Worm (Caenorhabditis elegans) whole organism, late embryonic: ENCODE data around the gene C25H3.16.

Experiments
- C08G9.2 ChIP-seq: sonication (generic microtip); optimal IDR thresholded peaks from 2 replicates; lab custom pipeline; 2016; ENCODE audit warnings: mild to moderate bottlenecking, missing genetic modification characterization, moderate library complexity, missing compliant biosample characterization
- C38D4.7 ChIP-seq: fragments of 200-800 bp; sonication (Bioruptor generic); optimal IDR thresholded peaks from 2 replicates; lab custom pipeline; 2018; ENCODE audit warnings: mild to moderate bottlenecking, missing genetic modification characterization, moderate library complexity, missing compliant biosample characterization
- F13H6.1 ChIP-seq: sonication (generic microtip); optimal IDR thresholded peaks from 2 replicates; lab custom pipeline; 2016; ENCODE audit warnings: missing genetic modification characterization, missing compliant biosample characterization
- K02D7.2 ChIP-seq: sonication (generic microtip); optimal IDR thresholded peaks from 2 replicates; lab custom pipeline; 2017; ENCODE audit warnings: mild to moderate bottlenecking, missing genetic modification characterization, missing compliant biosample characterization
- K09A11.1 ChIP-seq: sonication (generic microtip); optimal IDR thresholded peaks from 2 replicates; lab custom pipeline; 2017; ENCODE audit warnings: antibody characterized with exemption, mild to moderate bottlenecking, missing genetic modification characterization, missing compliant biosample characterization; ENCODE audit not compliant: insufficient read depth
- ahr-1 ChIP-seq: sonication (generic microtip); optimal IDR thresholded peaks from 2 replicates; lab custom pipeline; 2016; ENCODE audit warnings: missing genetic modification characterization, missing compliant biosample characterization
- ceh-14 ChIP-seq: sonication (generic microtip); optimal IDR thresholded peaks from 2 replicates; lab custom pipeline; 2016; ENCODE audit warnings: missing genotype, missing genetic modification characterization, missing compliant biosample characterization
- ceh-2 ChIP-seq: sonication (generic microtip); optimal IDR thresholded peaks from 2 replicates; lab custom pipeline; 2016; ENCODE audit warnings: missing genotype, missing genetic modification characterization, missing compliant biosample characterization
- ceh-22 ChIP-seq: sonication (generic microtip); optimal IDR thresholded peaks from 2 replicates; lab custom pipeline; 2017; ENCODE audit warnings: missing biosample characterization, missing genetic modification characterization
- ceh-31 ChIP-seq: sonication (generic microtip); optimal IDR thresholded peaks from 2 replicates; lab custom pipeline; 2016; ENCODE audit warnings: missing genetic modification characterization, missing compliant biosample characterization
- ceh-45 ChIP-seq: fragments of 200-800 bp; sonication (Bioruptor generic); IDR thresholded peaks from 2 replicates; pipeline ENCODE4 v1.3.6; 2022; ENCODE audit warnings: missing genetic modification reagents, missing genetic modification characterization, missing compliant biosample characterization
- ceh-48 ChIP-seq: sonication (generic microtip); optimal IDR thresholded peaks from 2 replicates; lab custom pipeline; 2016; ENCODE audit warnings: missing genetic modification characterization, inconsistent platforms, missing compliant biosample characterization
- che-1 ChIP-seq: sonication (generic microtip); optimal IDR thresholded peaks from 2 replicates; lab custom pipeline; 2016; ENCODE audit warnings: mild to moderate bottlenecking, missing genetic modification characterization, missing compliant biosample characterization
- dmd-4 ChIP-seq: sonication (generic microtip); optimal IDR thresholded peaks from 2 replicates; lab custom pipeline; 2016; ENCODE audit warnings: borderline replicate concordance, missing genetic modification characterization, missing compliant biosample characterization
- elt-2 ChIP-seq: sonication (generic microtip); optimal IDR thresholded peaks from 2 replicates; lab custom pipeline; 2016; ENCODE audit warnings: missing genetic modification reagents, missing genetic modification characterization, missing compliant biosample characterization
- elt-4 ChIP-seq: sonication (generic microtip); optimal IDR thresholded peaks from 2 replicates; lab custom pipeline; 2016; ENCODE audit warnings: missing genetic modification characterization, missing compliant biosample characterization
- ets-4 ChIP-seq: sonication (generic microtip); optimal IDR thresholded peaks from 2 replicates; lab custom pipeline; 2016; ENCODE audit warnings: missing genetic modification characterization, missing compliant biosample characterization
- eyg-1 ChIP-seq: sonication (generic microtip); optimal IDR thresholded peaks from 2 replicates; lab custom pipeline; 2016; ENCODE audit warnings: missing genotype, missing genetic modification characterization, missing compliant biosample characterization
- nfya-1 ChIP-seq: sonication (generic microtip); optimal IDR thresholded peaks from 2 replicates; lab custom pipeline; 2017; ENCODE audit warnings: missing genetic modification characterization, mild to moderate bottlenecking, missing compliant biosample characterization, antibody characterized with exemption, moderate library complexity
- nhr-232 ChIP-seq: sonication (generic microtip); optimal IDR thresholded peaks from 2 replicates; lab custom pipeline; 2016; ENCODE audit warnings: missing genetic modification characterization, missing compliant biosample characterization
- odd-2 ChIP-seq: sonication (generic microtip); optimal IDR thresholded peaks from 2 replicates; lab custom pipeline; 2017; ENCODE audit warnings: antibody characterized with exemption, mild to moderate bottlenecking, missing genetic modification characterization, missing compliant biosample characterization
- pax-1 ChIP-seq: fragments of 150-350 bp; optimal IDR thresholded peaks from 2 replicates; lab custom pipeline; 2014; ENCODE audit warnings: missing biosample characterization, missing genetic modification characterization
- pha-2 ChIP-seq: sonication (generic microtip); optimal IDR thresholded peaks from 2 replicates; lab custom pipeline; 2017; ENCODE audit warnings: mild to moderate bottlenecking, missing genetic modification characterization, missing compliant biosample characterization
- pha-4 ChIP-seq: fragments of 150-350 bp; optimal IDR thresholded peaks from 2 replicates; lab custom pipeline; 2018; ENCODE audit warnings: missing biosample characterization, missing genetic modification reagents, missing genetic modification characterization
- ref-2 ChIP-seq: sonication (generic microtip); optimal IDR thresholded peaks from 2 replicates; lab custom pipeline; 2016; ENCODE audit warnings: missing genetic modification characterization, missing compliant biosample characterization
- rnt-1 ChIP-seq: sonication (generic microtip); optimal IDR thresholded peaks from 2 replicates; lab custom pipeline; 2016; ENCODE audit warnings: missing genetic modification characterization, missing compliant biosample characterization
- sdc-2 ChIP-seq: sonication (generic microtip); optimal IDR thresholded peaks from 2 replicates; lab custom pipeline; 2016; ENCODE audit warnings: missing genotype, missing genetic modification characterization, missing compliant biosample characterization
- sox-2 ChIP-seq: fragments of 200-800 bp; sonication (Bioruptor generic); IDR thresholded peaks from 2 replicates; pipeline ENCODE4 v1.3.6; 2022; ENCODE audit warnings: missing genetic modification reagents, missing genetic modification characterization, missing compliant biosample characterization
- sox-4 ChIP-seq: sonication (generic microtip); optimal IDR thresholded peaks from 2 replicates; lab custom pipeline; 2017; ENCODE audit warnings: mild to moderate bottlenecking, missing genetic modification characterization, inconsistent platforms, missing compliant biosample characterization
- tbx-2 ChIP-seq: sonication (generic microtip); optimal IDR thresholded peaks from 2 replicates; lab custom pipeline; 2016; ENCODE audit warnings: missing genetic modification characterization, missing compliant biosample characterization
- tbx-7 ChIP-seq: sonication (generic microtip); optimal IDR thresholded peaks from 2 replicates; lab custom pipeline; 2016; ENCODE audit warnings: missing genotype, missing genetic modification characterization, missing compliant biosample characterization
- ttx-3 ChIP-seq: sonication (generic microtip); optimal IDR thresholded peaks from 2 replicates; lab custom pipeline; 2016; ENCODE audit warnings: missing genetic modification reagents, missing genetic modification characterization, missing compliant biosample characterization
- unc-3 ChIP-seq, 2 experiments: fragments of 200-800 bp in 1 of 2; sonication (Bioruptor generic) in 1 of 2; sonication (generic microtip) in 1 of 2; conservative IDR thresholded peaks in 1 of 2; optimal IDR thresholded peaks in 1 of 2; 2 replicates each; pipeline versions ENCODE4 v1.3.6 to Lab custom; 2016 to 2022; ENCODE audit warnings: missing compliant biosample characterization in 2 of 2, missing genetic modification characterization in 2 of 2, missing genetic modification reagents in 1 of 2
- unc-55 ChIP-seq: sonication (generic microtip); optimal IDR thresholded peaks from 2 replicates; lab custom pipeline; 2017; ENCODE audit warnings: missing biosample characterization, missing genetic modification reagents, missing genetic modification characterization
- zip-5 ChIP-seq: sonication (generic microtip); optimal IDR thresholded peaks from 2 replicates; lab custom pipeline; 2016; ENCODE audit warnings: missing genetic modification characterization, missing compliant biosample characterization
- ztf-16 ChIP-seq: sonication (generic microtip); optimal IDR thresholded peaks from 2 replicates; lab custom pipeline; 2017; ENCODE audit warnings: missing genetic modification characterization, missing compliant biosample characterization

The C25H3.16 gene

DNA sequence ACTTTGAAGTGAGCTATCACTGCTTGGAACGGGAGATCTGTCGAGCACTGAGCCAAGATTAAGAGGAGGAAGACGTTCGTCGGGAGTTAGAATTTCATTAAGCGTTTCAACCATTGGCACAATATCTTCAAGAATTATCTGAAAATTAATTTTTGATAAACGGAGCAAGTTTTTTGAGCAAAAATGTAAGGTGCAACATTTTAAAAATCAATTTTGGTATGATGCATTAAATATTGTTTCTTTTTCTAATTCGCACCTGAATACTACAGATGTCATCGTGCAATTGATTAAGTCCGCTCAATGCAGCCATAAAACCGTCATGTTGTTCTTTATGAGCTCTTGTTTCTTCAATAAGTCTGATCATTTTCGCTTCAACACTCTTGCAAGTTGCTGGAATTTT lies 17.8 kb upstream of the C25H3.16 start, which contains the start of gene ddl-1:
ddl-1 (minus strand) TSS at position 101 of the 400 bp plus-strand sequence.
- TF ChIP-seq nhr-232 (tag; lab: Kevin White, UChicago) (no peak), ceh-14 (no peak), dmd-4 (tag; lab: Kevin White, UChicago) (no peak), K09A11.1 (tag; lab: Kevin White, UChicago) (no peak), unc-3 (GFP tag; conservative IDR thresholded peaks at IDR 0.05; lab: Robert Waterston, UW) (no peak), unc-3 (tag; optimal IDR thresholded peaks at IDR 0.05; lab: Kevin White, UChicago) (no peak), pha-4 (tag; lab: Kevin White, UChicago) (no peak), ztf-16 (tag; lab: Kevin White, UChicago) (no peak), sdc-2 (tag; lab: Kevin White, UChicago) (no peak), ceh-48 (tag; lab: Kevin White, UChicago) (no peak), K02D7.2 (tag; lab: Kevin White, UChicago) (no peak), pha-2 (tag; lab: Kevin White, UChicago) (no peak), ets-4 (tag; lab: Kevin White, UChicago) (no peak), ceh-2 (tag; lab: Kevin White, UChicago) (no peak), sox-4 (tag; lab: Kevin White, UChicago) (no peak), C38D4.7 (GFP tag; lab: Kevin White, UChicago) (no peak), rnt-1 (tag; lab: Kevin White, UChicago) (no peak), ttx-3 (tag; lab: Kevin White, UChicago) (no peak), elt-2 (tag; lab: Kevin White, UChicago) (no peak), eyg-1 (tag; lab: Kevin White, UChicago) (no peak)

DNA sequence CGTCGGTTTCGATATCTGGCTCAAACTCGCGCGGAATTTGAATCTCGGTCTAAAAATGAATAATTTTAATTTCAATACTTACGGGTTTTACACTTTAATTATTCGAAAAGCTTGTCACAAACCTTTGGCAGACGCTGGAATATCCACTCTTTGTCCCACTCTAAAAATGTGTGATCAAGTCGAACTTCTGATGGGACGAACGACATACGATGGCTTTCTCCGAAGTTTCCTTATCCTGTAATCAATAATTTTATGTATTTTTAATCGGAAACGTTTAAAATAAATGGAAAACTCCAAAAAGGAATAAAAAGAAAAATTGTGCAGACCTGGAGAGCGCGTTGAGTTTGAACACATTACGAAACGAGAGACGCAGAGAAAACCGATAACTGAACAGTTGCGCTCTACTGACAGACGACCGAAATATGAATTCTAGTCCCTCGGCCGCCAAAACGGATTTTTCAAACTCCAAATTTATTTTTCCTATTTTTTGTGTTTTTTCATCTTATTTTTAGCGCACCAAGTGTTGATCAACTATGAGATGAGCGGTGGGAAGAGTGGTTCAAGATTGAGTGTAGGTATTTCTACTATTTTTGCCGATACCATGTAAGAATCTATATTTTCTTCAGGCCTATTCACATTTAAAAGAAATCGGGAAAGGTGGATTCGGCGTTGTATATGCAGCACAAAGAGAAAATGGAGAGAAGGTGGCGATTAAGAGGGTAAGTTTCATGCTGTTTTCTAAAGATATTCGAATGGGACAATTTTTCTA lies 16.7 kb upstream of the C25H3.16 start, which contains the start of the genes sam-4, F59E12.17 and zyg-1:
sam-4 (minus strand) TSS at position 51 of the 769 bp plus-strand sequence.
F59E12.17 (minus strand) TSS at position 235 of the 769 bp plus-strand sequence.
zyg-1 (plus strand) TSS at position 513 of the 769 bp plus-strand sequence.
- TF ChIP-seq zip-5 (peak; percentile 20), ceh-2 (tag; lab: Kevin White, UChicago) (peak; percentile 78), unc-3 (GFP tag; conservative IDR thresholded peaks at IDR 0.05; lab: Robert Waterston, UW) (no peak), unc-3 (tag; optimal IDR thresholded peaks at IDR 0.05; lab: Kevin White, UChicago) (no peak), sox-2 (GFP tag; lab: Robert Waterston, UW) (no peak), ets-4 (tag; lab: Kevin White, UChicago) (peak; percentile 83), K09A11.1 (tag; lab: Kevin White, UChicago) (no peak), ceh-14 (peak; percentile 29), che-1 (tag; lab: Kevin White, UChicago) (no peak), tbx-7 (peak; percentile 11), rnt-1 (tag; lab: Kevin White, UChicago) (peak; percentile 72), ceh-31 (tag; lab: Kevin White, UChicago) (peak; percentile 90), tbx-2 (tag; lab: Kevin White, UChicago) (peak; percentile 70), ahr-1 (no peak), F13H6.1 (tag; lab: Kevin White, UChicago) (peak; percentile 20), elt-4 (tag; lab: Kevin White, UChicago) (no peak), ref-2 (tag; lab: Kevin White, UChicago) (peak; percentile 38), ceh-48 (tag; lab: Kevin White, UChicago) (peak; percentile 28), nfya-1 (tag; lab: Kevin White, UChicago) (peak; percentile 54), C08G9.2 (tag; lab: Kevin White, UChicago) (peak; percentile 66), ceh-22 (no peak), ceh-45 (GFP tag; lab: Robert Waterston, UW) (no peak), pax-1 (tag; lab: Kevin White, UChicago) (no peak), odd-2 (tag; lab: Kevin White, UChicago) (no peak)

DNA sequence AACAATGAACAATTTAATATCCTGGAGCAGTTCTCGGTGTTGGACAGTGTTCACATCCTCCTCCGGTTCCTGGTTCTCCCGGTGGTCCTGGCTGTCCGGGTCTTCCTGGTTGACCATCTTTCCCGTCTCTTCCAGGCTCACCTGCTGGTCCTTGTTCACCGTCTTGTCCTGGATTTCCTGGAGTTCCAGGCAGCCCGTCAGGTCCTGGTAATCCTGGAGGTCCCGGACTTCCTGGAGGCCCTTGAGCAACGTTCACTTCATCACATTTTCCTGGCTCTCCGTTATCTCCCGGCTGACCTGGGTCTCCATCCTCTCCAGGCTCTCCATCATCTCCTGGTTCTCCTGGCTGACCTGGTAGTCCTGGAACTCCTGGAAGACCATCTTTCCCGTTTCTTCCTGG lies 14.7 kb upstream of the C25H3.16 start:
- TF ChIP-seq unc-55 (GFP tag; lab: Kevin White, UChicago), result no peak
- no peak for TF ChIP-seq ceh-2 (tag; lab: Kevin White, UChicago)
